Worm (Caenorhabditis elegans) whole organism, L1 larva: ENCODE results near the gene T09F3.5.

ENCODE experiments used
- C04F5.9 ChIP-seq: sonication (generic microtip); optimal IDR thresholded peaks from 2 replicates; lab custom pipeline; 2016; ENCODE audit warnings: missing genetic modification characterization, missing compliant biosample characterization
- C16A3.4 ChIP-seq: fragments of 150-350 bp; optimal IDR thresholded peaks from 2 replicates; lab custom pipeline; 2014; ENCODE audit warnings: missing biosample characterization, missing genetic modification characterization
- C34B4.2 ChIP-seq: sonication (generic microtip); optimal IDR thresholded peaks from 2 replicates; lab custom pipeline; 2017; ENCODE audit warnings: mild to moderate bottlenecking, missing genetic modification characterization, missing compliant biosample characterization
- aly-2 ChIP-seq: fragments of 150-350 bp; optimal IDR thresholded peaks from 2 replicates; lab custom pipeline; 2014; ENCODE audit warnings: missing biosample characterization, missing genetic modification characterization
- blmp-1 ChIP-seq: fragments of 150-350 bp; optimal IDR thresholded peaks from 2 replicates; lab custom pipeline; 2014; ENCODE audit warnings: missing biosample characterization, missing genetic modification characterization
- ceh-82 ChIP-seq, 3 experiments: fragments of 150-350 bp in 1 of 3; sonication (generic microtip) in 2 of 3; optimal IDR thresholded peaks; 2 replicates each; lab custom pipeline; 2014 to 2017; ENCODE audit warnings: missing biosample characterization in 3 of 3, missing genetic modification characterization in 3 of 3
- dpl-1 ChIP-seq, 3 experiments: fragments of 150-350 bp in 2 of 3; sonication (generic microtip) in 1 of 3; optimal IDR thresholded peaks; 2 replicates each; lab custom pipeline; 2014 to 2017; ENCODE audit warnings: missing biosample characterization in 3 of 3, missing genetic modification characterization in 3 of 3, missing genetic modification reagents in 3 of 3
- efl-1 ChIP-seq, 4 experiments: fragments of 150-350 bp; optimal IDR thresholded peaks in 3 of 4; peaks in 1 of 4; 1 replicate in 1 of 4; 2 replicates in 3 of 4; lab custom pipeline; 2014; ENCODE audit warnings: missing biosample characterization in 2 of 4, missing genetic modification characterization in 2 of 4, missing genetic modification reagents in 2 of 4
- egl-13 ChIP-seq: sonication (generic microtip); optimal IDR thresholded peaks from 2 replicates; lab custom pipeline; 2016; ENCODE audit warnings: missing genotype, missing genetic modification reagents, missing genetic modification characterization, missing compliant biosample characterization
- elt-2 ChIP-seq: sonication (generic microtip); optimal IDR thresholded peaks from 2 replicates; lab custom pipeline; 2016; ENCODE audit warnings: missing genetic modification characterization, mild to moderate bottlenecking, inconsistent platforms, missing compliant biosample characterization, missing genetic modification reagents
- elt-3 ChIP-seq, 6 experiments: fragments of 150-350 bp in 1 of 6; sonication (generic microtip); optimal IDR thresholded peaks; 2 replicates each; lab custom pipeline; 2017 to 2018; ENCODE audit warnings: missing biosample characterization in 6 of 6, missing genetic modification characterization in 6 of 6, inconsistent platforms in 1 of 6
- fkh-4 ChIP-seq: sonication (generic microtip); optimal IDR thresholded peaks from 2 replicates; lab custom pipeline; 2016; ENCODE audit warnings: missing compliant biosample characterization, missing genetic modification characterization, borderline replicate concordance
- fkh-8 ChIP-seq: sonication (generic microtip); optimal IDR thresholded peaks from 2 replicates; lab custom pipeline; 2016; ENCODE audit warnings: mild to moderate bottlenecking, missing genetic modification characterization, missing compliant biosample characterization
- grh-1 ChIP-seq: fragments of 200-800 bp; sonication (Bioruptor generic); IDR thresholded peaks from 2 replicates; pipeline ENCODE4 v1.3.6; 2022; ENCODE audit warnings: missing genetic modification reagents, missing genetic modification characterization, missing compliant biosample characterization
- jun-1 ChIP-seq: fragments of 150-350 bp; optimal IDR thresholded peaks from 2 replicates; lab custom pipeline; 2014; ENCODE audit warnings: missing biosample characterization, missing genetic modification reagents, missing genetic modification characterization
- lin-13 ChIP-seq: fragments of 150-350 bp; optimal IDR thresholded peaks from 2 replicates; lab custom pipeline; 2014; ENCODE audit warnings: missing biosample characterization, missing genetic modification reagents, missing genetic modification characterization
- lin-14 ChIP-seq: fragments of 200-800 bp; sonication (Bioruptor generic); optimal IDR thresholded peaks from 2 replicates; lab custom pipeline; 2018; ENCODE audit warnings: mild to moderate bottlenecking, missing genetic modification characterization, moderate library complexity, missing compliant biosample characterization
- lin-35 ChIP-seq, 2 experiments: fragments of 150-350 bp; optimal IDR thresholded peaks; 2 replicates each; lab custom pipeline; 2014; ENCODE audit warnings: missing biosample characterization in 2 of 2, missing genetic modification characterization in 2 of 2, missing genetic modification reagents in 2 of 2
- lin-39 ChIP-seq: fragments of 150-350 bp; optimal IDR thresholded peaks from 2 replicates; lab custom pipeline; 2014; ENCODE audit warnings: missing biosample characterization, missing genetic modification reagents, missing genetic modification characterization
- lir-3 ChIP-seq: sonication (generic microtip); optimal IDR thresholded peaks from 2 replicates; lab custom pipeline; 2016; ENCODE audit warnings: mild to moderate bottlenecking, missing genetic modification characterization, moderate library complexity, missing compliant biosample characterization; ENCODE audit not compliant: poor library complexity
- lsy-2 ChIP-seq, 2 experiments: fragments of 150-350 bp; optimal IDR thresholded peaks; 2 replicates each; lab custom pipeline; 2014; ENCODE audit warnings: missing biosample characterization in 2 of 2, missing genetic modification characterization in 2 of 2
- mdl-1 ChIP-seq, 2 experiments: fragments of 150-350 bp; optimal IDR thresholded peaks; 2 replicates each; lab custom pipeline; 2014 to 2017; ENCODE audit warnings: missing biosample characterization in 2 of 2, missing genetic modification characterization in 2 of 2, inconsistent platforms in 1 of 2
- mef-2 ChIP-seq: fragments of 150-350 bp; optimal IDR thresholded peaks from 2 replicates; lab custom pipeline; 2014; ENCODE audit warnings: missing biosample characterization, missing genetic modification characterization
- mep-1 ChIP-seq: fragments of 150-350 bp; optimal IDR thresholded peaks from 2 replicates; lab custom pipeline; 2014; ENCODE audit warnings: missing biosample characterization, missing genetic modification characterization
- nhr-11 ChIP-seq: fragments of 150-350 bp; optimal IDR thresholded peaks from 2 replicates; lab custom pipeline; 2014; ENCODE audit warnings: missing biosample characterization, missing genetic modification characterization
- nhr-12 ChIP-seq: sonication (generic microtip); optimal IDR thresholded peaks from 2 replicates; lab custom pipeline; 2017; ENCODE audit warnings: missing biosample characterization, missing genetic modification characterization
- nhr-19 ChIP-seq: fragments of 200-800 bp; sonication (Bioruptor generic); conservative IDR thresholded peaks from 2 replicates; pipeline ENCODE4 v1.3.6; 2022; ENCODE audit warnings: missing genetic modification characterization, missing compliant biosample characterization
- nhr-20 ChIP-seq: sonication (generic microtip); optimal IDR thresholded peaks from 2 replicates; lab custom pipeline; 2016; ENCODE audit warnings: mild to moderate bottlenecking, missing genetic modification characterization, missing compliant biosample characterization
- nhr-47 ChIP-seq: sonication (generic microtip); optimal IDR thresholded peaks from 2 replicates; lab custom pipeline; 2016; ENCODE audit warnings: mild to moderate bottlenecking, missing genetic modification characterization, moderate library complexity, missing compliant biosample characterization
- nhr-71 ChIP-seq: sonication (generic microtip); optimal IDR thresholded peaks from 2 replicates; lab custom pipeline; 2016; ENCODE audit warnings: mild to moderate bottlenecking, missing genetic modification characterization, moderate library complexity, missing compliant biosample characterization
- nhr-77 ChIP-seq: fragments of 150-350 bp; optimal IDR thresholded peaks from 2 replicates; lab custom pipeline; 2014; ENCODE audit warnings: missing biosample characterization, missing genetic modification characterization
- nhr-84 ChIP-seq: sonication (generic microtip); optimal IDR thresholded peaks from 2 replicates; lab custom pipeline; 2017; ENCODE audit warnings: missing biosample characterization, missing genetic modification characterization
- nhr-85 ChIP-seq: sonication (generic microtip); peaks from one replicate; lab custom pipeline; 2016; ENCODE audit warnings: missing genetic modification characterization, inconsistent platforms, missing compliant biosample characterization
- nhr-90 ChIP-seq: sonication (generic microtip); optimal IDR thresholded peaks from 2 replicates; lab custom pipeline; 2016; ENCODE audit warnings: mild to moderate bottlenecking, missing genetic modification characterization, missing compliant biosample characterization; ENCODE audit not compliant: poor library complexity
- pag-3 ChIP-seq: sonication (generic microtip); optimal IDR thresholded peaks from 2 replicates; lab custom pipeline; 2017; ENCODE audit warnings: missing genetic modification characterization, mild to moderate bottlenecking, missing compliant biosample characterization, antibody characterized with exemption, borderline replicate concordance; ENCODE audit not compliant: insufficient read depth
- pqm-1 ChIP-seq: sonication (generic microtip); optimal IDR thresholded peaks from 3 replicates; lab custom pipeline; 2017; ENCODE audit warnings: missing biosample characterization, missing genetic modification characterization
- rnt-1 ChIP-seq: sonication (generic microtip); optimal IDR thresholded peaks from 2 replicates; lab custom pipeline; 2016; ENCODE audit warnings: mild to moderate bottlenecking, missing genetic modification characterization, moderate library complexity, missing compliant biosample characterization
- snu-23 ChIP-seq: sonication (generic microtip); optimal IDR thresholded peaks from 2 replicates; lab custom pipeline; 2016; ENCODE audit warnings: missing genetic modification characterization, missing compliant biosample characterization
- sox-4 ChIP-seq: sonication (generic microtip); optimal IDR thresholded peaks from 2 replicates; lab custom pipeline; 2016; ENCODE audit warnings: missing genetic modification characterization, missing compliant biosample characterization
- tbx-2 ChIP-seq: sonication (generic microtip); optimal IDR thresholded peaks from 2 replicates; lab custom pipeline; 2016; ENCODE audit warnings: missing genetic modification characterization, missing compliant biosample characterization
- tlp-1 ChIP-seq: fragments of 150-350 bp; optimal IDR thresholded peaks from 2 replicates; lab custom pipeline; 2014; ENCODE audit warnings: missing biosample characterization, missing genetic modification characterization
- unc-130 ChIP-seq: fragments of 150-350 bp; optimal IDR thresholded peaks from 2 replicates; lab custom pipeline; 2017; ENCODE audit warnings: missing biosample characterization, missing genetic modification characterization, inconsistent platforms
- unc-30 ChIP-seq: sonication (generic microtip); optimal IDR thresholded peaks from 2 replicates; lab custom pipeline; 2017; ENCODE audit warnings: missing biosample characterization, missing genetic modification characterization
- unc-98 ChIP-seq: fragments of 200-800 bp; sonication (Bioruptor generic); IDR thresholded peaks from 2 replicates; pipeline ENCODE4 v1.3.6; 2022; ENCODE audit warnings: missing genetic modification characterization, missing compliant biosample characterization
- vab-15 ChIP-seq: sonication (generic microtip); optimal IDR thresholded peaks from 2 replicates; lab custom pipeline; 2017; ENCODE audit warnings: missing genotype, mild to moderate bottlenecking, missing genetic modification characterization, missing compliant biosample characterization
- zip-4 ChIP-seq: fragments of 200-800 bp; sonication (Bioruptor generic); optimal IDR thresholded peaks from 2 replicates; lab custom pipeline; 2018; ENCODE audit warnings: mild to moderate bottlenecking, missing genetic modification characterization, moderate library complexity, missing compliant biosample characterization
- ztf-4 ChIP-seq: fragments of 150-350 bp; optimal IDR thresholded peaks from 2 replicates; lab custom pipeline; 2014; ENCODE audit warnings: missing biosample characterization, missing genetic modification characterization

Gene T09F3.5

DNA sequence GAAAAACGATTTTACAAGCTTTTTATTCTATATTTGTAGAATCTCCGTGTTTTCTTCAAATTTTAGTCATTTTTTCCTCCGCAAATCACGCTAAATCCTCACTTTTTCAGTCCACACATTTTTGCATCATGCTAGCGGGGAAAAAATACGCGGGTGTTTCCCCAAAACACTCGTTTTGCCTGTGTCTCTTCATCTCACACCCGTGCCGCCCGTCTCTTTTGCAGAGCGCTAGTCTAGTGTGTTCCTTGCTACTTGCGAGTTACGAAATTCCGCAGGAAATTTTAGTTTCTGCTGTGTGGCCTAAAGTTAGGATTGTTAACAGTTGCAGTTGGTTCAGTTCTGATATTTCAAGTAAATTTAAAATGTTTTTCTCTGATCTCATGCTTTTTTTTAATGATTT is 49.1 kb downstream of the T09F3.5 start (continued):
- no peak for TF ChIP-seq lir-3 (tag; lab: Kevin White, UChicago)
- no peak for TF ChIP-seq nhr-84 (tag; lab: Kevin White, UChicago)
- no peak for TF ChIP-seq unc-98
- TF ChIP-seq unc-30 (tag; lab: Kevin White, UChicago) = no peak
- TF ChIP-seq nhr-20 (tag; lab: Kevin White, UChicago) = peak; percentile 35
- TF ChIP-seq nhr-12 (tag; lab: Kevin White, UChicago) = no peak
- peak in 2 of 3 experiments; percentile 19 to 32 for TF ChIP-seq dpl-1 (GFP tag; optimal IDR thresholded peaks at IDR 0.05; lab: Kevin White, UChicago)
- no peak for TF ChIP-seq jun-1 (tag; lab: Kevin White, UChicago)
- TF ChIP-seq fkh-4 = no peak
- TF ChIP-seq lin-39 (tag; lab: Kevin White, UChicago) = no peak
- peak in 2 of 3 experiments; percentile 3 to 73 for TF ChIP-seq ceh-82 (tag; optimal IDR thresholded peaks at IDR 0.05; lab: Kevin White, UChicago)
- TF ChIP-seq zip-4 (GFP tag; lab: Kevin White, UChicago) = peak; percentile 28
- TF ChIP-seq C04F5.9 = no peak
- no peak for TF ChIP-seq pqm-1
- no peak for TF ChIP-seq tlp-1 (tag; lab: Kevin White, UChicago)
- TF ChIP-seq nhr-11 (tag; lab: Kevin White, UChicago) = peak; percentile 34
- no peak for TF ChIP-seq pag-3 (tag; lab: Kevin White, UChicago)
- TF ChIP-seq fkh-8 (tag; lab: Kevin White, UChicago) = peak; percentile 13
- TF ChIP-seq blmp-1 = peak; percentile 23
- no peak for TF ChIP-seq vab-15 (tag; lab: Kevin White, UChicago)
- no peak for TF ChIP-seq C34B4.2
- TF ChIP-seq nhr-71 (tag; lab: Kevin White, UChicago) = no peak
- TF ChIP-seq mep-1 (tag; lab: Kevin White, UChicago) = peak; percentile 9

DNA sequence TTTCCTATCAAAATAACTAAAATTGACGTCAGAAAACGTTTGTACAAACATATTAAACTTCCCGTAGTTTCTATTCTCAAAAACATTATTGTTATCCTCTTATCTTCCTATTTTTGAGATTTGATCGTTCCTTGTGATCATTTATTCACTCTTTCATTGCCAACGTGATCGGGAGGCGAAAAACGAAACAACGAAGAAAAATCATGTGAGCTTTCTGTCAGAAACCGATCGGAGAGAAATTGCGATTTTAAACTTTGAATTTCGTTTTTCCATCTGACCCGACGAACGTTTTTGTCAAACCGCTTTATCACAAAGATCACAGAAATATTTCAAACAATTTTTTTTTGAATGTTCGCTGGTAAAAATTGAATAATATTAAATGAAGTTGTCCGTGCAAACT is 49.6 kb downstream of the T09F3.5 start:
- TF ChIP-seq nhr-90 = peak; percentile 59
- TF ChIP-seq blmp-1 = peak; percentile 92
- TF ChIP-seq lin-39 (tag; lab: Kevin White, UChicago) = no peak
- peak; percentile 51 for TF ChIP-seq rnt-1 (tag; lab: Kevin White, UChicago)
- TF ChIP-seq sox-4 (tag; lab: Kevin White, UChicago) = no peak
- peak; percentile 65 for TF ChIP-seq elt-2
- peak; percentile 0 for TF ChIP-seq pag-3 (tag; lab: Kevin White, UChicago)
- TF ChIP-seq nhr-85 = peak; percentile 87
- TF ChIP-seq snu-23 (GFP tag; lab: Kevin White, UChicago) = peak; percentile 78
- no peak for TF ChIP-seq mef-2 (tag; lab: Kevin White, UChicago)
- TF ChIP-seq lir-3 (tag; lab: Kevin White, UChicago) = peak; percentile 53
- peak; percentile 88 for TF ChIP-seq nhr-20 (tag; lab: Kevin White, UChicago)
- peak; percentile 57 for TF ChIP-seq mep-1 (tag; lab: Kevin White, UChicago)
- TF ChIP-seq aly-2 (tag; lab: Kevin White, UChicago) = no peak
- peak in 2 of 3 experiments; percentile 6 to 42 for TF ChIP-seq dpl-1 (GFP tag; optimal IDR thresholded peaks at IDR 0.05; lab: Kevin White, UChicago)
- TF ChIP-seq elt-3 (tag; optimal IDR thresholded peaks at IDR 0.05; lab: Kevin White, UChicago) = peak in 2 of 6 experiments; percentile 31 to 87
- TF ChIP-seq lin-14 (GFP tag; lab: Kevin White, UChicago) = peak; percentile 72
- peak; percentile 4 for TF ChIP-seq C16A3.4 (tag; lab: Kevin White, UChicago)
- TF ChIP-seq grh-1 (GFP tag; lab: Robert Waterston, UW) = no peak
- TF ChIP-seq ztf-4 (tag; lab: Kevin White, UChicago) = peak; percentile 61
- TF ChIP-seq nhr-77 (tag; lab: Kevin White, UChicago) = no peak
- TF ChIP-seq nhr-47 = peak; percentile 11
- TF ChIP-seq unc-130 (tag; lab: Kevin White, UChicago) = peak; percentile 86
- peak; percentile 85 for TF ChIP-seq nhr-71 (tag; lab: Kevin White, UChicago)
- TF ChIP-seq mdl-1 (tag; optimal IDR thresholded peaks at IDR 0.05; lab: Kevin White, UChicago) = peak in 1 of 2 experiments; percentile 80
- peak; percentile 85 for TF ChIP-seq nhr-19 (GFP tag; lab: Robert Waterston, UW)
- peak; percentile 12 to 44 for TF ChIP-seq lsy-2 (tag; optimal IDR thresholded peaks at IDR 0.05; lab: Kevin White, UChicago)
- TF ChIP-seq lin-13 (GFP tag; lab: Kevin White, UChicago) = peak; percentile 8
- TF ChIP-seq tbx-2 = peak; percentile 56
- TF ChIP-seq lin-35 (GFP tag; optimal IDR thresholded peaks at IDR 0.05; lab: Kevin White, UChicago) = peak; percentile 3 to 77
- TF ChIP-seq egl-13 (tag; lab: Kevin White, UChicago) = no peak
- TF ChIP-seq efl-1 (optimal IDR thresholded peaks at IDR 0.05; lab: Kevin White, UChicago) = no peak
- peak in 1 of 2 experiments; percentile 50 for TF ChIP-seq efl-1 (GFP tag; optimal IDR thresholded peaks at IDR 0.05 in 1 of 2; lab: Kevin White, UChicago)
